Worm (Caenorhabditis elegans) whole organism, L3 larva: ENCODE measurements around the gene epc-1.
A peak's percentile ranks its signal among the peaks of the same experiment; 100 is the strongest.

ENCODE experiments used
- R02D3.7 ChIP-seq: fragments of 150-350 bp; optimal IDR thresholded peaks from 2 replicates; lab custom pipeline; 2014; ENCODE audit warnings: missing biosample characterization, missing genetic modification characterization
- ZK546.5 ChIP-seq: sonication (generic microtip); optimal IDR thresholded peaks from 2 replicates; lab custom pipeline; 2017; ENCODE audit warnings: missing biosample characterization, missing genetic modification characterization
- aly-2 ChIP-seq: fragments of 150-350 bp; optimal IDR thresholded peaks from 2 replicates; lab custom pipeline; 2014; ENCODE audit warnings: missing biosample characterization, missing genetic modification characterization
- ama-1 ChIP-seq: fragments of 150-350 bp; optimal IDR thresholded peaks from 2 replicates; lab custom pipeline; 2018
- ceh-16 ChIP-seq: sonication (generic microtip); optimal IDR thresholded peaks from 2 replicates; lab custom pipeline; 2017; ENCODE audit warnings: missing biosample characterization, missing genetic modification characterization
- ceh-28 ChIP-seq: fragments of 150-350 bp; optimal IDR thresholded peaks from 2 replicates; lab custom pipeline; 2014; ENCODE audit warnings: missing biosample characterization, missing genetic modification reagents, missing genetic modification characterization
- ceh-82 ChIP-seq: fragments of 150-350 bp; optimal IDR thresholded peaks from 2 replicates; lab custom pipeline; 2014; ENCODE audit warnings: missing biosample characterization, missing genetic modification characterization
- ceh-9 ChIP-seq: sonication (generic microtip); optimal IDR thresholded peaks from 2 replicates; lab custom pipeline; 2018; ENCODE audit warnings: missing biosample characterization, missing genetic modification characterization
- daf-12 ChIP-seq: fragments of 150-350 bp; optimal IDR thresholded peaks from 2 replicates; lab custom pipeline; 2014; ENCODE audit warnings: missing biosample characterization, missing genetic modification reagents, missing genetic modification characterization
- egl-27 ChIP-seq: sonication (generic microtip); optimal IDR thresholded peaks from 4 replicates; lab custom pipeline; 2017; ENCODE audit warnings: missing biosample characterization, missing genetic modification reagents, missing genetic modification characterization
- egl-5 ChIP-seq: fragments of 150-350 bp; optimal IDR thresholded peaks from 2 replicates; lab custom pipeline; 2017; ENCODE audit warnings: missing biosample characterization, missing genetic modification reagents, missing genetic modification characterization, inconsistent platforms
- elt-1 ChIP-seq: fragments of 150-350 bp; optimal IDR thresholded peaks from 2 replicates; lab custom pipeline; 2014; ENCODE audit warnings: missing biosample characterization, missing genetic modification characterization
- elt-2 ChIP-seq: sonication (generic microtip); optimal IDR thresholded peaks from 2 replicates; lab custom pipeline; 2016; ENCODE audit warnings: missing genetic modification reagents, mild to moderate bottlenecking, missing genetic modification characterization, missing compliant biosample characterization
- eor-1 ChIP-seq, 2 experiments: fragments of 150-350 bp; optimal IDR thresholded peaks; 2 replicates each; lab custom pipeline; 2014 to 2018; ENCODE audit warnings: missing biosample characterization in 2 of 2, missing genetic modification characterization in 2 of 2
- fos-1 ChIP-seq: fragments of 150-350 bp; optimal IDR thresholded peaks from 2 replicates; lab custom pipeline; 2014; ENCODE audit warnings: missing biosample characterization, missing genetic modification characterization
- hmg-11 ChIP-seq: sonication (generic microtip); optimal IDR thresholded peaks from 2 replicates; lab custom pipeline; 2016; ENCODE audit warnings: missing genetic modification characterization, missing compliant biosample characterization
- jun-1 ChIP-seq: fragments of 150-350 bp; optimal IDR thresholded peaks from 2 replicates; lab custom pipeline; 2014; ENCODE audit warnings: missing biosample characterization, missing genetic modification reagents, missing genetic modification characterization
- lin-15B ChIP-seq: fragments of 150-350 bp; optimal IDR thresholded peaks from 2 replicates; lab custom pipeline; 2014; ENCODE audit warnings: missing biosample characterization, missing genetic modification characterization
- lin-39 ChIP-seq: fragments of 150-350 bp; optimal IDR thresholded peaks from 2 replicates; lab custom pipeline; 2018; ENCODE audit warnings: missing biosample characterization, missing genetic modification reagents, missing genetic modification characterization
- lsy-12 ChIP-seq: sonication (generic microtip); optimal IDR thresholded peaks from 2 replicates; lab custom pipeline; 2016; ENCODE audit warnings: mild to moderate bottlenecking, missing genetic modification characterization, missing compliant biosample characterization
- mdl-1 ChIP-seq: fragments of 150-350 bp; optimal IDR thresholded peaks from 2 replicates; lab custom pipeline; 2014; ENCODE audit warnings: missing biosample characterization, missing genetic modification characterization
- nfya-1 ChIP-seq: sonication (generic microtip); optimal IDR thresholded peaks from 2 replicates; lab custom pipeline; 2017; ENCODE audit warnings: missing genetic modification characterization, mild to moderate bottlenecking, missing compliant biosample characterization, antibody characterized with exemption, moderate library complexity; ENCODE audit not compliant: insufficient read depth
- nhr-11 ChIP-seq: fragments of 150-350 bp; optimal IDR thresholded peaks from 2 replicates; lab custom pipeline; 2014; ENCODE audit warnings: missing biosample characterization, missing genetic modification characterization
- nhr-12 ChIP-seq: fragments of 150-350 bp; optimal IDR thresholded peaks from 2 replicates; lab custom pipeline; 2014; ENCODE audit warnings: missing biosample characterization, missing genetic modification characterization
- nhr-23 ChIP-seq: fragments of 150-350 bp; optimal IDR thresholded peaks from 2 replicates; lab custom pipeline; 2014; ENCODE audit warnings: missing biosample characterization, missing genetic modification reagents, missing genetic modification characterization
- nhr-237 ChIP-seq: fragments of 150-350 bp; optimal IDR thresholded peaks from 2 replicates; lab custom pipeline; 2014; ENCODE audit warnings: missing biosample characterization, missing genetic modification characterization
- nhr-25 ChIP-seq: sonication (generic microtip); optimal IDR thresholded peaks from 2 replicates; lab custom pipeline; 2017; ENCODE audit warnings: missing biosample characterization, missing genetic modification characterization
- nhr-43 ChIP-seq: sonication (generic microtip); optimal IDR thresholded peaks from 2 replicates; lab custom pipeline; 2016; ENCODE audit warnings: mild to moderate bottlenecking, missing genetic modification characterization, missing compliant biosample characterization; ENCODE audit not compliant: poor library complexity, severe bottlenecking
- nhr-67 ChIP-seq: fragments of 150-350 bp; optimal IDR thresholded peaks from 2 replicates; lab custom pipeline; 2014; ENCODE audit warnings: missing biosample characterization, missing genetic modification characterization
- nhr-76 ChIP-seq: fragments of 150-350 bp; sonication (generic microtip); optimal IDR thresholded peaks from 5 replicates; lab custom pipeline; 2014; ENCODE audit warnings: missing biosample characterization, missing genetic modification characterization
- nhr-77 ChIP-seq: fragments of 150-350 bp; optimal IDR thresholded peaks from 2 replicates; lab custom pipeline; 2014; ENCODE audit warnings: missing biosample characterization, missing genetic modification characterization
- pha-4 ChIP-seq: fragments of 150-350 bp; optimal IDR thresholded peaks from 2 replicates; lab custom pipeline; 2014; ENCODE audit warnings: missing biosample characterization, missing genetic modification reagents, missing genetic modification characterization
- pqm-1 ChIP-seq: fragments of 150-350 bp; optimal IDR thresholded peaks from 2 replicates; lab custom pipeline; 2017; ENCODE audit warnings: missing biosample characterization, missing genetic modification characterization, inconsistent platforms
- sea-2 ChIP-seq: fragments of 150-350 bp; sonication (generic microtip); optimal IDR thresholded peaks from 4 replicates; lab custom pipeline; 2014; ENCODE audit warnings: missing biosample characterization, missing genetic modification reagents, missing genetic modification characterization
- skn-1 ChIP-seq: fragments of 150-350 bp; optimal IDR thresholded peaks from 2 replicates; lab custom pipeline; 2014; ENCODE audit warnings: missing biosample characterization, missing genetic modification characterization
- snpc-4 ChIP-seq: fragments of 150-350 bp; optimal IDR thresholded peaks from 2 replicates; lab custom pipeline; 2014; ENCODE audit warnings: missing biosample characterization, missing genetic modification characterization
- tbx-2 ChIP-seq: sonication (generic microtip); optimal IDR thresholded peaks from 2 replicates; lab custom pipeline; 2016; ENCODE audit warnings: mild to moderate bottlenecking, missing genetic modification characterization, missing compliant biosample characterization
- unc-39 ChIP-seq: sonication (generic microtip); optimal IDR thresholded peaks from 4 replicates; lab custom pipeline; 2017; ENCODE audit warnings: missing biosample characterization, missing genetic modification characterization
- unc-62 ChIP-seq: fragments of 150-350 bp; sonication (generic microtip); optimal IDR thresholded peaks from 4 replicates; lab custom pipeline; 2014; ENCODE audit warnings: missing biosample characterization, missing genetic modification reagents, missing genetic modification characterization
- zag-1 ChIP-seq: fragments of 150-350 bp; optimal IDR thresholded peaks from 2 replicates; lab custom pipeline; 2014; ENCODE audit warnings: missing biosample characterization, missing genetic modification characterization
- ztf-11 ChIP-seq: fragments of 150-350 bp; optimal IDR thresholded peaks from 2 replicates; lab custom pipeline; 2014; ENCODE audit warnings: missing biosample characterization, missing genetic modification characterization
- ztf-4 ChIP-seq: fragments of 150-350 bp; optimal IDR thresholded peaks from 2 replicates; lab custom pipeline; 2014; ENCODE audit warnings: missing biosample characterization, missing genetic modification characterization

Gene epc-1

ce11 chrIII:12598418-12599330 is 9.7 kb downstream of the epc-1 start (continued):
- TF ChIP-seq zag-1 (no peak), ceh-28 (tag; lab: Kevin White, UChicago) (peak; percentile 89), tbx-2 (tag; lab: Kevin White, UChicago) (peak; percentile 40), lin-39 (tag; lab: Kevin White, UChicago) (peak; percentile 97), ztf-11 (no peak), skn-1 (tag; lab: Kevin White, UChicago) (peak; percentile 70)

- TF ChIP-seq sea-2 (GFP tag; lab: Kevin White, UChicago) (no peak), ama-1 (peak; percentile 80), unc-62 (GFP tag; lab: Kevin White, UChicago) (no peak), nhr-11 (tag; lab: Kevin White, UChicago) (no peak), pha-4 (tag; lab: Kevin White, UChicago) (no peak)
These were observed 12.7 kb downstream of the epc-1 start for ce11 chrIII:12595640-12596039.

ce11 chrIII:12591923-12592322 is 16.5 kb downstream of the epc-1 start:
- TF ChIP-seq nhr-76 (no peak), elt-2 (no peak), nhr-12 (no peak), nhr-237 (tag; lab: Kevin White, UChicago) (no peak), aly-2 (no peak), nhr-77 (tag; lab: Kevin White, UChicago) (no peak)
- TF ChIP-seq, all 47 proteins: peak for 0

- TF ChIP-seq hmg-11 (tag; lab: Kevin White, UChicago): no peak
- TF ChIP-seq nfya-1 (tag; lab: Kevin White, UChicago): peak; percentile 80
These were observed 22.5 kb downstream of the epc-1 start for ce11 chrIII:12585842-12586241.

- peak; percentile 86 for TF ChIP-seq skn-1 (tag; lab: Kevin White, UChicago)
- no peak for TF ChIP-seq ztf-11
- peak; percentile 63 for TF ChIP-seq elt-2
- TF ChIP-seq nhr-23 (tag; lab: Kevin White, UChicago): peak; percentile 85
- TF ChIP-seq pqm-1 (tag; lab: Kevin White, UChicago): peak; percentile 80
- TF ChIP-seq unc-62 (GFP tag; lab: Kevin White, UChicago): peak; percentile 74
- no peak for TF ChIP-seq ama-1
- peak; percentile 73 for TF ChIP-seq R02D3.7 (tag; lab: Kevin White, UChicago)
- peak; percentile 99 for TF ChIP-seq mdl-1
- TF ChIP-seq pha-4 (tag; lab: Kevin White, UChicago): peak; percentile 98
- TF ChIP-seq nhr-76: no peak
- peak; percentile 91 for TF ChIP-seq ceh-28 (tag; lab: Kevin White, UChicago)
- no peak for TF ChIP-seq eor-1 (tag; optimal IDR thresholded peaks at IDR 0.05; lab: Kevin White, UChicago)
- TF ChIP-seq egl-5 (tag; lab: Kevin White, UChicago): peak; percentile 86
- TF ChIP-seq nhr-12: no peak
- TF ChIP-seq ztf-4 (tag; lab: Kevin White, UChicago): no peak
- TF ChIP-seq nhr-11 (tag; lab: Kevin White, UChicago): peak; percentile 87
- TF ChIP-seq nhr-25 (tag; lab: Kevin White, UChicago): peak; percentile 92
- TF ChIP-seq daf-12 (tag; lab: Kevin White, UChicago): no peak
- TF ChIP-seq elt-1 (tag; lab: Kevin White, UChicago): no peak
- TF ChIP-seq unc-39 (tag; lab: Kevin White, UChicago): no peak
- peak; percentile 53 for TF ChIP-seq nhr-77 (tag; lab: Kevin White, UChicago)
- peak; percentile 90 for TF ChIP-seq egl-27
- TF ChIP-seq aly-2: no peak
- peak; percentile 93 for TF ChIP-seq nhr-43
- no peak for TF ChIP-seq ZK546.5 (tag; lab: Kevin White, UChicago)
- TF ChIP-seq ceh-16 (tag; lab: Kevin White, UChicago): no peak
- TF ChIP-seq lin-15B (tag; lab: Kevin White, UChicago): peak; percentile 76
- no peak for TF ChIP-seq sea-2 (GFP tag; lab: Kevin White, UChicago)
- TF ChIP-seq ceh-82 (tag; lab: Kevin White, UChicago): peak; percentile 59
- TF ChIP-seq nhr-67: no peak
- TF ChIP-seq ceh-9 (tag; lab: Kevin White, UChicago): no peak
- TF ChIP-seq lin-39 (tag; lab: Kevin White, UChicago): peak; percentile 95
- peak; percentile 99 for TF ChIP-seq nfya-1 (tag; lab: Kevin White, UChicago)
- peak; percentile 88 for TF ChIP-seq jun-1 (tag; lab: Kevin White, UChicago)
- no peak for TF ChIP-seq fos-1 (tag; lab: Kevin White, UChicago)
- peak; percentile 39 for TF ChIP-seq lsy-12
- TF ChIP-seq zag-1: peak; percentile 52
- TF ChIP-seq tbx-2 (tag; lab: Kevin White, UChicago): peak; percentile 67
- peak; percentile 82 for TF ChIP-seq snpc-4 (tag; lab: Kevin White, UChicago)
These were observed 24.9 kb downstream of the epc-1 start for ce11 chrIII:12583466-12583865.
